Worm (Caenorhabditis elegans) whole organism, L4/young adult: ENCODE data around the gene srxa-10.

ENCODE experiments used
- W03F9.2 ChIP-seq: fragments of 150-350 bp; optimal IDR thresholded peaks from 2 replicates; lab custom pipeline; 2014; ENCODE audit warnings: missing biosample characterization, missing genetic modification characterization
- him-1 ChIP-seq: sonication (generic microtip); optimal IDR thresholded peaks from 2 replicates; lab custom pipeline; 2016; ENCODE audit warnings: missing genotype, missing genetic modification reagents, missing genetic modification characterization, missing compliant biosample characterization

DNA sequence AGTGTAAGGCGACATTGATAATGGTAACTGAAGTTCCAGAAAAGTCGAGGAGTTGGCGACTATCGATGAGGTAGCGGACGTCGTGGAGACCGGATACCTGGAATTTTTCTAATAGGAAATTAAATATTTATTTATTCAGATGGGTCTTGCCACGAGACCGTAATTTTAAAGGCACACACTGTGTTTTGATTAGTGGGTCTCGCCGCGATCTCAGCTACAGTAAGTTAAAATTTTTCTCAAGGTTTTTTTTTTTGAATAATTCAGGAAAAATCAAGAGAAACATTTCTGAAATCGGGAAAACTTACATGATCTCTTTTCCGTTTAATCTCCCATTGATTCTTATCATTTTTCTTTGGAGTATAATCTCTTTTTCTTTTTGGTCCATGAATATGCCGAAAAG, 17.3 kb downstream of the srxa-10 start:
- TF ChIP-seq him-1 (tag; lab: Kevin White, UChicago) (no peak), W03F9.2 (no peak)
